Worm (Caenorhabditis elegans) whole organism, mixed stage, embryonic: ENCODE measurements around the gene kin-4.

Experiments
- M03D4.4 ChIP-seq: sonication (generic microtip); optimal IDR thresholded peaks from 2 replicates; lab custom pipeline; 2017; ENCODE audit warnings: mild to moderate bottlenecking, missing genetic modification characterization, missing compliant biosample characterization
- bed-3 ChIP-seq: fragments of 200-800 bp; sonication (Bioruptor generic); optimal IDR thresholded peaks from 3 replicates; lab custom pipeline; 2018; ENCODE audit warnings: mild to moderate bottlenecking, missing genetic modification characterization, moderate library complexity, missing compliant biosample characterization
- blmp-1 ChIP-seq: fragments of 150-350 bp; optimal IDR thresholded peaks from 2 replicates; lab custom pipeline; 2014; ENCODE audit warnings: missing biosample characterization, missing genetic modification characterization
- ceh-39 ChIP-seq: fragments of 150-350 bp; optimal IDR thresholded peaks from 2 replicates; lab custom pipeline; 2014; ENCODE audit warnings: missing biosample characterization, missing genetic modification characterization
- ceh-43 ChIP-seq: fragments of 200-800 bp; sonication (Bioruptor generic); optimal IDR thresholded peaks from 2 replicates; lab custom pipeline; 2018; ENCODE audit warnings: mild to moderate bottlenecking, missing genetic modification characterization, moderate library complexity, missing compliant biosample characterization
- ceh-83 ChIP-seq: fragments of 200-800 bp; sonication (Bioruptor generic); optimal IDR thresholded peaks from 2 replicates; lab custom pipeline; 2018; ENCODE audit warnings: mild to moderate bottlenecking, missing genetic modification characterization, missing compliant biosample characterization
- ces-1 ChIP-seq: fragments of 150-350 bp; optimal IDR thresholded peaks from 2 replicates; lab custom pipeline; 2014; ENCODE audit warnings: missing biosample characterization, missing genetic modification reagents, missing genetic modification characterization
- cnd-1 ChIP-seq: fragments of 200-800 bp; sonication (Bioruptor generic); optimal IDR thresholded peaks from 2 replicates; lab custom pipeline; 2018; ENCODE audit warnings: mild to moderate bottlenecking, missing genetic modification characterization, missing compliant biosample characterization
- drap-1 ChIP-seq: fragments of 200-800 bp; sonication (Bioruptor generic); optimal IDR thresholded peaks from 3 replicates; lab custom pipeline; 2018; ENCODE audit warnings: mild to moderate bottlenecking, missing genetic modification characterization, missing compliant biosample characterization
- elt-1 ChIP-seq: sonication (generic microtip); optimal IDR thresholded peaks from 2 replicates; lab custom pipeline; 2017; ENCODE audit warnings: missing genetic modification characterization, mild to moderate bottlenecking, missing compliant biosample characterization, antibody characterized with exemption, moderate library complexity, borderline replicate concordance; ENCODE audit not compliant: insufficient read depth
- elt-3 ChIP-seq: fragments of 150-350 bp; optimal IDR thresholded peaks from 2 replicates; lab custom pipeline; 2014; ENCODE audit warnings: missing biosample characterization, missing genetic modification characterization
- flh-1 ChIP-seq: fragments of 200-800 bp; sonication (Bioruptor generic); optimal IDR thresholded peaks from 2 replicates; lab custom pipeline; 2018; ENCODE audit warnings: mild to moderate bottlenecking, missing genetic modification characterization, moderate library complexity, missing compliant biosample characterization
- ham-2 ChIP-seq: fragments of 200-800 bp; sonication (Bioruptor generic); optimal IDR thresholded peaks from 2 replicates; lab custom pipeline; 2018; ENCODE audit warnings: mild to moderate bottlenecking, missing genetic modification characterization, missing compliant biosample characterization
- hlh-1 ChIP-seq: fragments of 150-350 bp; optimal IDR thresholded peaks from 2 replicates; lab custom pipeline; 2014; ENCODE audit warnings: missing biosample characterization, missing genetic modification reagents, missing genetic modification characterization
- lin-13 ChIP-seq: fragments of 150-350 bp; optimal IDR thresholded peaks from 2 replicates; lab custom pipeline; 2014; ENCODE audit warnings: missing biosample characterization, missing genetic modification characterization
- lin-32 ChIP-seq: fragments of 200-800 bp; sonication (Bioruptor generic); optimal IDR thresholded peaks from 2 replicates; lab custom pipeline; 2018; ENCODE audit warnings: mild to moderate bottlenecking, missing genetic modification characterization, missing compliant biosample characterization
- lsy-2 ChIP-seq: fragments of 150-350 bp; optimal IDR thresholded peaks from 2 replicates; lab custom pipeline; 2014; ENCODE audit warnings: missing biosample characterization, missing genetic modification characterization
- mab-5 ChIP-seq: fragments of 150-350 bp; optimal IDR thresholded peaks from 2 replicates; lab custom pipeline; 2014; ENCODE audit warnings: missing biosample characterization, missing genetic modification characterization
- mep-1 ChIP-seq: fragments of 150-350 bp; optimal IDR thresholded peaks from 2 replicates; lab custom pipeline; 2017; ENCODE audit warnings: missing biosample characterization, missing genetic modification reagents, missing genetic modification characterization, inconsistent platforms
- mls-2 ChIP-seq: sonication (generic microtip); optimal IDR thresholded peaks from 2 replicates; lab custom pipeline; 2016; ENCODE audit warnings: mild to moderate bottlenecking, missing genetic modification characterization, moderate library complexity, missing compliant biosample characterization
- nhr-12 ChIP-seq: fragments of 150-350 bp; optimal IDR thresholded peaks from 2 replicates; lab custom pipeline; 2014; ENCODE audit warnings: missing biosample characterization, missing genetic modification characterization
- nhr-2 ChIP-seq: fragments of 150-350 bp; optimal IDR thresholded peaks from 2 replicates; lab custom pipeline; 2014; ENCODE audit warnings: missing biosample characterization, missing genetic modification characterization
- nhr-237 ChIP-seq: fragments of 150-350 bp; optimal IDR thresholded peaks from 2 replicates; lab custom pipeline; 2014; ENCODE audit warnings: missing biosample characterization, missing genetic modification characterization
- nhr-28 ChIP-seq: fragments of 150-350 bp; optimal IDR thresholded peaks from 2 replicates; lab custom pipeline; 2014; ENCODE audit warnings: missing biosample characterization, missing genetic modification characterization
- nhr-76 ChIP-seq: sonication (generic microtip); optimal IDR thresholded peaks from 2 replicates; lab custom pipeline; 2017; ENCODE audit warnings: missing biosample characterization, missing genetic modification characterization
- pha-4 ChIP-seq: fragments of 150-350 bp; optimal IDR thresholded peaks from 2 replicates; lab custom pipeline; 2018; ENCODE audit warnings: missing biosample characterization, missing genetic modification reagents, missing genetic modification characterization
- sem-2 ChIP-seq: fragments of 200-800 bp; sonication (Bioruptor generic); optimal IDR thresholded peaks from 2 replicates; lab custom pipeline; 2018; ENCODE audit warnings: mild to moderate bottlenecking, missing genetic modification characterization, missing compliant biosample characterization
- snpc-4 ChIP-seq: fragments of 150-350 bp; optimal IDR thresholded peaks from 2 replicates; lab custom pipeline; 2014; ENCODE audit warnings: missing biosample characterization, missing genetic modification characterization
- sptf-1 ChIP-seq: sonication (generic microtip); optimal IDR thresholded peaks from 2 replicates; lab custom pipeline; 2017; ENCODE audit warnings: mild to moderate bottlenecking, missing genetic modification characterization, moderate library complexity, missing compliant biosample characterization
- tbx-8 ChIP-seq: fragments of 200-800 bp; sonication (Bioruptor generic); optimal IDR thresholded peaks from 2 replicates; lab custom pipeline; 2018; ENCODE audit warnings: mild to moderate bottlenecking, missing genetic modification characterization, moderate library complexity, missing compliant biosample characterization
- unc-120 ChIP-seq: sonication (generic microtip); optimal IDR thresholded peaks from 2 replicates; lab custom pipeline; 2017; ENCODE audit warnings: missing genetic modification characterization, missing compliant biosample characterization; ENCODE audit not compliant: poor library complexity, severe bottlenecking
- unc-39 ChIP-seq: fragments of 150-350 bp; optimal IDR thresholded peaks from 2 replicates; lab custom pipeline; 2014; ENCODE audit warnings: missing biosample characterization, missing genetic modification characterization
- unc-62 ChIP-seq: fragments of 150-350 bp; optimal IDR thresholded peaks from 2 replicates; lab custom pipeline; 2014; ENCODE audit warnings: missing biosample characterization, missing genetic modification reagents, missing genetic modification characterization
- zip-8 ChIP-seq: fragments of 150-350 bp; optimal IDR thresholded peaks from 2 replicates; lab custom pipeline; 2014; ENCODE audit warnings: missing biosample characterization, missing genetic modification characterization
- ztf-11 ChIP-seq: fragments of 150-350 bp; optimal IDR thresholded peaks from 2 replicates; lab custom pipeline; 2014; ENCODE audit warnings: missing biosample characterization, missing genetic modification characterization

The kin-4 gene

DNA sequence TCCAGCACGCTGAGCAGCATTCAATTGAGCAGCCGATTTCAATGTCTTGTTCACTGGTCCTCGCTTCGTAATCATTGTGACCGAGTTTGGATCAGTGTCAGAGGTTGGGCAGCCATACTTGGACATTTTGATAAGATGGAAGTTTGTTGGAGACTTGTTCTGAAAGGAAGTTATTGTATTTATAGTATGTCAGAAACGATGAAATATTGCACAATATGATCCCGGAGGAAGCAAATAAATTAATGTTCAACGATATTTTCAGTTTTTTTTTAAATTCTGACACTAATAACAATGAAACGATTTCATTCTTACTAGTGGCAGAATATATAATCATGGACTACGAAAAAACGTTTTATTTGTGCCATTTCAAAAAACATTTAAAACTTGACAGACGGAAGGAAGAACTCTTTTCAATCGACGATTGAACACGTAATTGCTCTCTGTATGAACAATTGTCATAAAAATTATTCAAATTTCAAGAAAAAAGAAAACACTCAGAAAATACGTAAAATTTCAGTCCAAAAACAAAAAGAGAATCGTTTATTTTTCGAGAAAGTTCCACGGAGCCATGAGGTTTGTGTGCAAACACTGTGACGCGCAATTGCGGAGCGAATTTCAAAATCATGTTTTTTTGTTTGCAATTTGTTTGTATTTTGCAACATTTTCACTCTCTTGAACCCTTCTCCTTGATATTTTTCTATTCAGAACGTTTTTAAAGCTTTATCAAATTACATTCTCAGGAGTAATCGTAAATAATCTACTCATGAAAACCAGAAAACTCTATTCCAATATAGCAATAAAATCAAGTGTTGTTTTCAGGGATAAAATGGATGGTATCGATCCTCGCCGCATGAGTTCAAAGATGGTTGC, 54.7 kb downstream of the kin-4 start, which contains the start of the genes mbf-1 and nse-4:
TSS of gene mbf-1 (minus strand) at position 343 of the 870 bp plus-strand sequence.
TSS of gene nse-4 (plus strand) at position 820 of the 870 bp plus-strand sequence.
- no peak for TF ChIP-seq ceh-83 (GFP tag; lab: Kevin White, UChicago)
- no peak for TF ChIP-seq zip-8 (tag; lab: Kevin White, UChicago)
- no peak for TF ChIP-seq ztf-11 (tag; lab: Kevin White, UChicago)
- no peak for TF ChIP-seq unc-120 (tag; lab: Kevin White, UChicago)
- peak; percentile 11 for TF ChIP-seq mls-2
- no peak for TF ChIP-seq nhr-2 (tag; lab: Kevin White, UChicago)
- peak; percentile 49 for TF ChIP-seq ces-1 (GFP tag; lab: Kevin White, UChicago)
- peak; percentile 72 for TF ChIP-seq mab-5
- TF ChIP-seq lsy-2: peak; percentile 55
- no peak for TF ChIP-seq nhr-12
- peak; percentile 75 for TF ChIP-seq mep-1
- no peak for TF ChIP-seq elt-1 (tag; lab: Kevin White, UChicago)
- no peak for TF ChIP-seq blmp-1 (tag; lab: Kevin White, UChicago)
- peak; percentile 34 for TF ChIP-seq nhr-237 (tag; lab: Kevin White, UChicago)
- TF ChIP-seq elt-3 (tag; lab: Kevin White, UChicago): no peak
- TF ChIP-seq lin-13 (tag; lab: Kevin White, UChicago): peak; percentile 45
- TF ChIP-seq flh-1 (GFP tag; lab: Kevin White, UChicago): no peak
- TF ChIP-seq sptf-1: no peak
- no peak for TF ChIP-seq nhr-76 (tag; lab: Kevin White, UChicago)
- no peak for TF ChIP-seq sem-2 (GFP tag; lab: Kevin White, UChicago)
- no peak for TF ChIP-seq ham-2 (GFP tag; lab: Kevin White, UChicago)
- TF ChIP-seq nhr-28: no peak
- no peak for TF ChIP-seq drap-1 (GFP tag; lab: Kevin White, UChicago)
- TF ChIP-seq pha-4 (tag; lab: Kevin White, UChicago): no peak
- no peak for TF ChIP-seq M03D4.4
- no peak for TF ChIP-seq snpc-4 (tag; lab: Kevin White, UChicago)
- no peak for TF ChIP-seq bed-3 (GFP tag; lab: Kevin White, UChicago)
- no peak for TF ChIP-seq hlh-1 (tag; lab: Kevin White, UChicago)
- TF ChIP-seq unc-39 (tag; lab: Kevin White, UChicago): no peak
- TF ChIP-seq tbx-8 (GFP tag; lab: Kevin White, UChicago): no peak
- no peak for TF ChIP-seq ceh-43 (GFP tag; lab: Kevin White, UChicago)
- TF ChIP-seq ceh-39 (tag; lab: Kevin White, UChicago): no peak
- no peak for TF ChIP-seq cnd-1
- no peak for TF ChIP-seq lin-32
- no peak for TF ChIP-seq unc-62 (GFP tag; lab: Kevin White, UChicago)

DNA sequence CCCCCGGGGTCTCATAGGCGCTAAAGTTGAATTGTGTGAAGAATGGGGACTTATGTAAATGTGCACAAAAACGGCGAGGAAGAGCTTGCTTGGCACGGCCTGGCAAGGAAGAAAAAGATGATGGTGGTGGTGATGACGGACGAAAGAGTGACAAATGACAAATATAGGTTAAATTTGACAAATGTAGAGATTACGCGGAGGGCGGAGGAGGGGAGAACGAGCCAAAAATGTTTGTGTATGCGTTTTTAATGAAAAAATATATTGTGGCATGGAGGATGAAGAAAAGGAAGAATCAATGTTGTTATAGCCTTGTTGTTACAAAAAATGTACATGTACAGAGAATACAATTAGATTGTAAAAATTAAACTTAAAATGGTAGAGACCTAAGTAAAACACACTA, 61.3 kb downstream of the kin-4 start:
- TF ChIP-seq lin-32 (no peak), mep-1 (no peak), nhr-237 (tag; lab: Kevin White, UChicago) (no peak), zip-8 (tag; lab: Kevin White, UChicago) (no peak), M03D4.4 (no peak), bed-3 (GFP tag; lab: Kevin White, UChicago) (no peak), ceh-43 (GFP tag; lab: Kevin White, UChicago) (no peak), mab-5 (no peak), snpc-4 (tag; lab: Kevin White, UChicago) (no peak), elt-1 (tag; lab: Kevin White, UChicago) (no peak), mls-2 (no peak), nhr-2 (tag; lab: Kevin White, UChicago) (no peak), elt-3 (tag; lab: Kevin White, UChicago) (no peak), nhr-28 (no peak)
